Fruit fly (Drosophila melanogaster): ENCODE data around the gene Bdbt.

DNA sequence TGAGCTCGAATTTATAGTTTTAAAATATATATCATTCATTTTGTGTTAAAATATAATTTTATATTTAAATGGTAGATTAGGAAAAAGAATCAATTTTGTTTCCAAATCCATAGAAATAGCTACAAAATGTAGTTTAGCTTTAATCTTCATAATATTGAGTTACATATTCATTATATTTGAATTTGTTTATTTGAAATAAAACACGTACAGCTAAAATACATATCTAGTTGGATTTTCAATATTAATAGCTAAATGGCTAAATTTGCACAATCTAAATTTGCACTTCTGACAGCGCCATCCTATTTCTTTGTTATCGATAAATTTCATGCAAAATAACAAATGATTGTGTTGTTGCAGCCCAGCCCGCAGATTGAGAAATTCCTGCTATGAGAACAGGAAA is 15.3 kb upstream of the Bdbt start, which contains the start of gene Usp8:
- TF ChIP-seq insv (optimal IDR thresholded peaks at IDR 0.05), result no peak
- no peak for TF ChIP-seq psq (optimal IDR thresholded peaks at IDR 0.05)
- TF ChIP-seq Sin3A (optimal IDR thresholded peaks at IDR 0.05), result no peak
- no peak for TF ChIP-seq h (optimal IDR thresholded peaks at IDR 0.05)
- TF ChIP-seq Myc (optimal IDR thresholded peaks at IDR 0.05), result no peak
- no peak for TF ChIP-seq ttk (optimal IDR thresholded peaks at IDR 0.05)

All from Kc167 (cell line).